Fruit fly (Drosophila melanogaster): Measurements from ENCODE around the gene RpS3A.

Gene RpS3A

DNA sequence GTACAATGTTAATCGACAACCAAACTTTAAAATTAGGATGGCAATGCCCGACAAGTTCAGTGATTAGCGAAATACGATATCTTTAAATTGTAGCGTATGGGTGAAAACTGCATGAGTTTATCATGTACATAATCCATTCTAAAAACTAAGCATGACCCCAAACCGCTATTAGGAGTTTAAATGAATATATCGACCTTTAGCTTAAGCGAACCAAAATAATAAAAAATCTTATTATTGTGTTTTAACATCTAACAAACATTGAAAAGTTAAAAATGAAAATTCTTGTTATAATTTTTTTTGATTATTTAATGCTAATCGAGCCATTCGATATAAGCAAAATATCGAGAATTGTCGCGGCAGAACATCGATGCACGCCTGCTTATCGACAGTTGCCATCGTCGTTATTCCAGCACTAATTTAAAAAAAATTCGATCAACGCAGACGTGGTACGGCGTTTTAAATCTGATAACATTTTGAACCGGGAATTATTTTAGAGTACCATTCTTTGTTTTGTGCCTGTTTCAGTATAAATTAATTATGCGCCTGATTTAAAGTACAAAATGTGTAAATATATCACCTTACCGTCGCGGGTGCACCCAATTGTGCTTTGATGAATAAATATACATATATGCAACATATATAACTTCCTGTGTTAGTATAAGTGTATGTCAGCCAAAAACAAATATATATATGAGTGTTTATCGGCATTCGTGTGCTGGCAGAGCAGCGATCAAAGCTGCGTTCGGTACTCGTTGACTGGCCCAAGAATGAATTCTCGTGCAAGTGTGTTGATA is 2.1 kb upstream of the RpS3A start, which contains the start of gene pan (continued):
- TF ChIP-seq CG7357 (GFP tag; IDR thresholded peaks at IDR 0.05) (no peak), CG30403 (GFP tag; optimal IDR thresholded peaks at IDR 0.05) (no peak), CG6791 (GFP tag; IDR thresholded peaks at IDR 0.05; ENCODE audit: partially characterized antibody) (peak; percentile 96; the same call in 2 of the 3 replicates), CG4707 (GFP tag; optimal IDR thresholded peaks at IDR 0.05) (no peak), E2f1 (GFP tag; IDR thresholded peaks at IDR 0.05) (no peak), bsh (GFP tag; optimal IDR thresholded peaks at IDR 0.05) (peak in 1 of 2 experiments; percentile 55), CG8765 (GFP tag; IDR thresholded peaks at IDR 0.05) (no peak), nom (GFP tag; optimal IDR thresholded peaks at IDR 0.05) (peak; percentile 64), dm (GFP tag; optimal IDR thresholded peaks at IDR 0.05) (no peak), Ssrp (tag; optimal IDR thresholded peaks at IDR 0.05) (no peak), tgo (GFP tag; IDR thresholded peaks at IDR 0.05) (no peak), Dref (GFP tag; IDR thresholded peaks at IDR 0.05) (peak; percentile 94), CG11093 (GFP tag; IDR thresholded peaks at IDR 0.05) (no peak), HLH4C (GFP tag; IDR thresholded peaks at IDR 0.05; ENCODE audit: partially characterized antibody) (peak; percentile 97), wdn (GFP tag; IDR thresholded peaks at IDR 0.05) (no peak), CG10959 (GFP tag; IDR thresholded peaks at IDR 0.05) (no peak), lilli (GFP tag; optimal IDR thresholded peaks at IDR 0.05) (no peak), Bdp1 (GFP tag; optimal IDR thresholded peaks at IDR 0.05) (no peak), Ptx1 (GFP tag; IDR thresholded peaks at IDR 0.05) (no peak), Chrac-16 (GFP tag; optimal IDR thresholded peaks at IDR 0.05) (no peak), CoRest (tag; optimal IDR thresholded peaks at IDR 0.05) (no peak), Hmr (GFP tag; optimal IDR thresholded peaks at IDR 0.05) (peak; percentile 52), Gug (GFP tag; IDR thresholded peaks at IDR 0.05) (no peak), ftz-f1 (GFP tag; optimal IDR thresholded peaks at IDR 0.05) (no peak), Rx (GFP tag; IDR thresholded peaks at IDR 0.05) (no peak), CG10267 (tag; optimal IDR thresholded peaks at IDR 0.05) (peak; percentile 44), Vsx1 (GFP tag; optimal IDR thresholded peaks at IDR 0.05) (peak; percentile 23), CG8281 (tag; optimal IDR thresholded peaks at IDR 0.05) (no peak), CG17186 (GFP tag; optimal IDR thresholded peaks at IDR 0.05) (no peak), vvl (GFP tag; IDR thresholded peaks at IDR 0.05) (no peak), ewg (GFP tag; optimal IDR thresholded peaks at IDR 0.05) (no peak), oc (tag; optimal IDR thresholded peaks at IDR 0.05) (no peak), CG6813 (GFP tag; optimal IDR thresholded peaks at IDR 0.05) (no peak), BtbVII (GFP tag; optimal IDR thresholded peaks at IDR 0.05) (peak; percentile 46), E2f2 (GFP tag; IDR thresholded peaks at IDR 0.05) (peak; percentile 63), CG12769 (tag; optimal IDR thresholded peaks at IDR 0.05) (no peak), zfh1 (GFP tag; IDR thresholded peaks at IDR 0.05) (no peak), Atf-2 (GFP tag; optimal IDR thresholded peaks at IDR 0.05) (no peak), CG9437 (GFP tag; optimal IDR thresholded peaks at IDR 0.05) (no peak), ase (GFP tag; IDR thresholded peaks at IDR 0.05) (no peak), CG11247 (GFP tag; IDR thresholded peaks at IDR 0.05) (no peak), CG2116 (GFP tag; optimal IDR thresholded peaks at IDR 0.05) (peak; percentile 88), pum (GFP tag; optimal IDR thresholded peaks at IDR 0.05) (no peak), CG3995 (GFP tag; optimal IDR thresholded peaks at IDR 0.05) (no peak), HmgZ (tag; optimal IDR thresholded peaks at IDR 0.05) (no peak), CG1024 (GFP tag; IDR thresholded peaks at IDR 0.05) (no peak), Rfx (GFP tag; IDR thresholded peaks at IDR 0.05) (no peak), al (GFP tag; IDR thresholded peaks at IDR 0.05) (no peak), Spps (tag; optimal IDR thresholded peaks at IDR 0.05) (no peak), ken (GFP tag; IDR thresholded peaks at IDR 0.05) (no peak)

All from whole organism, embryonic.